Worm (Caenorhabditis elegans) whole organism, mixed stage, embryonic: Measurements from ENCODE around the gene dlat-2.

Source experiments
- blmp-1 ChIP-seq: fragments of 150-350 bp; optimal IDR thresholded peaks from 2 replicates; lab custom pipeline; 2014; ENCODE audit warnings: missing biosample characterization, missing genetic modification characterization
- ceh-43 ChIP-seq: fragments of 200-800 bp; sonication (Bioruptor generic); optimal IDR thresholded peaks from 2 replicates; lab custom pipeline; 2018; ENCODE audit warnings: mild to moderate bottlenecking, missing genetic modification characterization, moderate library complexity, missing compliant biosample characterization
- lin-13 ChIP-seq: fragments of 150-350 bp; optimal IDR thresholded peaks from 2 replicates; lab custom pipeline; 2014; ENCODE audit warnings: missing biosample characterization, missing genetic modification characterization
- mep-1 ChIP-seq: fragments of 150-350 bp; optimal IDR thresholded peaks from 2 replicates; lab custom pipeline; 2017; ENCODE audit warnings: missing biosample characterization, missing genetic modification reagents, missing genetic modification characterization, inconsistent platforms
- nhr-237 ChIP-seq: fragments of 150-350 bp; optimal IDR thresholded peaks from 2 replicates; lab custom pipeline; 2014; ENCODE audit warnings: missing biosample characterization, missing genetic modification characterization
- sem-2 ChIP-seq: fragments of 200-800 bp; sonication (Bioruptor generic); optimal IDR thresholded peaks from 2 replicates; lab custom pipeline; 2018; ENCODE audit warnings: mild to moderate bottlenecking, missing genetic modification characterization, missing compliant biosample characterization

ce11 chrIV:17406119-17406518, 25.7 kb downstream of the dlat-2 start:
- TF ChIP-seq ceh-43 (GFP tag; lab: Kevin White, UChicago) (no peak), lin-13 (no peak), mep-1 (tag; lab: Kevin White, UChicago) (no peak), blmp-1 (tag; lab: Kevin White, UChicago) (no peak), nhr-237 (tag; lab: Kevin White, UChicago) (no peak), sem-2 (GFP tag; lab: Kevin White, UChicago) (no peak)
